Fruit fly (Drosophila melanogaster) whole organism, wandering third instar larva: ENCODE results near the gene CG46459.

Experiments used
- Abd-B ChIP-seq: fragments of >200 bp; optimal IDR thresholded peaks from 2 replicates; lab custom pipeline; 2017; ENCODE audit warnings: missing biosample characterization, missing genetic modification characterization
- CG9705 ChIP-seq: fragments of 200-800 bp; sonication (Bioruptor generic); optimal IDR thresholded peaks from 2 replicates; lab custom pipeline; 2018; ENCODE audit warnings: missing biosample characterization, mild to moderate bottlenecking, missing genetic modification characterization
- CrebA ChIP-seq: fragments of 200-800 bp; sonication (Bioruptor generic); optimal IDR thresholded peaks from 2 replicates; lab custom pipeline; 2016; ENCODE audit warnings: missing biosample characterization, mild to moderate bottlenecking, missing genetic modification characterization, borderline replicate concordance
- Dfd ChIP-seq: fragments of >200 bp; optimal IDR thresholded peaks from 2 replicates; lab custom pipeline; 2017; ENCODE audit warnings: missing biosample characterization, missing genetic modification characterization
- Dif ChIP-seq: fragments of 200-275, 200-300 bp; sonication (Bioruptor generic); optimal IDR thresholded peaks from 2 replicates; lab custom pipeline; 2018; ENCODE audit warnings: missing biosample characterization, missing genetic modification characterization; ENCODE audit not compliant: partially characterized antibody
- HLH106 ChIP-seq: fragments of 200-800 bp; optimal IDR thresholded peaks from 3 replicates; lab custom pipeline; 2019; ENCODE audit warnings: missing biosample characterization, mild to moderate bottlenecking, missing genetic modification characterization, moderate library complexity
- Hnf4 ChIP-seq: fragments of 200-800 bp; sonication (Bioruptor generic); optimal IDR thresholded peaks from 2 replicates; lab custom pipeline; 2016; ENCODE audit warnings: missing biosample characterization, mild to moderate bottlenecking, missing genetic modification characterization
- Hr83 ChIP-seq: fragments of 200-300 bp; sonication (Bioruptor generic); optimal IDR thresholded peaks from 2 replicates; lab custom pipeline; 2016; ENCODE audit warnings: missing biosample characterization, mild to moderate bottlenecking, missing genetic modification characterization, moderate library complexity; ENCODE audit not compliant: poor library complexity, severe bottlenecking
- Jra ChIP-seq: sonication (Bioruptor generic); optimal IDR thresholded peaks from 2 replicates; lab custom pipeline; 2016; ENCODE audit warnings: missing biosample characterization, missing genetic modification characterization
- Mio ChIP-seq: sonication (Bioruptor generic); optimal IDR thresholded peaks from 2 replicates; lab custom pipeline; 2016; ENCODE audit warnings: missing biosample characterization, missing genetic modification characterization
- Myc ChIP-seq: fragments of >200 bp; optimal IDR thresholded peaks from 2 replicates; lab custom pipeline; 2017
- N ChIP-seq: fragments of >200 bp; optimal IDR thresholded peaks from 2 replicates; lab custom pipeline; 2018; ENCODE audit warnings: missing biosample characterization, missing external identifiers, missing genetic modification characterization
- OdsH ChIP-seq: fragments of 200-800 bp; sonication (Bioruptor generic); optimal IDR thresholded peaks from 2 replicates; lab custom pipeline; 2016; ENCODE audit warnings: missing biosample characterization, mild to moderate bottlenecking, missing genetic modification characterization
- Rel ChIP-seq, 2 experiments: fragments of 200-800 bp; sonication (Bioruptor generic) in 1 of 2; optimal IDR thresholded peaks; 2 replicates in 1 of 2; 3 replicates in 1 of 2; lab custom pipeline; 2016 to 2019; ENCODE audit warnings: mild to moderate bottlenecking in 2 of 2, missing biosample characterization in 2 of 2, missing genetic modification characterization in 2 of 2, moderate library complexity in 1 of 2
- Sp1 ChIP-seq: fragments of 200-800 bp; sonication (Bioruptor generic); optimal IDR thresholded peaks from 3 replicates; lab custom pipeline; 2019; ENCODE audit warnings: missing biosample characterization, mild to moderate bottlenecking, missing genetic modification characterization, moderate library complexity
- Vsx2 ChIP-seq: fragments of 200-300, 225-300 bp; sonication (Bioruptor generic); optimal IDR thresholded peaks from 2 replicates; lab custom pipeline; 2018; ENCODE audit warnings: missing biosample characterization, missing genetic modification characterization; ENCODE audit not compliant: partially characterized antibody
- br ChIP-seq: fragments of 200-800 bp; sonication (Bioruptor generic); optimal IDR thresholded peaks from 2 replicates; lab custom pipeline; 2016; ENCODE audit warnings: missing biosample characterization, missing genetic modification characterization
- brk ChIP-seq: fragments of 200-800 bp; sonication (Bioruptor generic); optimal IDR thresholded peaks from 2 replicates; lab custom pipeline; 2016; ENCODE audit warnings: missing biosample characterization, mild to moderate bottlenecking, missing genetic modification characterization
- dl ChIP-seq, 2 experiments: fragments of 175-275, 200-275 bp in 1 of 2; fragments of 200-275 bp in 1 of 2; sonication (Bioruptor generic); optimal IDR thresholded peaks; lab custom pipeline; 2018; ENCODE audit warnings: mild to moderate bottlenecking in 2 of 2, missing biosample characterization in 2 of 2, missing genetic modification characterization in 2 of 2, moderate library complexity in 2 of 2; ENCODE audit not compliant: partially characterized antibody in 2 of 2, insufficient read depth in 1 of 2
- dmrt93B ChIP-seq: fragments of 200-800 bp; sonication (Bioruptor generic); optimal IDR thresholded peaks from 2 replicates; lab custom pipeline; 2018; ENCODE audit warnings: missing biosample characterization, mild to moderate bottlenecking, missing genetic modification characterization
- ey ChIP-seq: fragments of 200-800 bp; sonication (Bioruptor generic); optimal IDR thresholded peaks from 2 replicates; lab custom pipeline; 2016; ENCODE audit warnings: missing biosample characterization, missing genetic modification characterization
- foxo ChIP-seq, 2 experiments: fragments of 200-800 bp; sonication (Bioruptor generic); optimal IDR thresholded peaks; 2 replicates in 1 of 2; 3 replicates in 1 of 2; lab custom pipeline; 2016 to 2017; ENCODE audit warnings: missing biosample characterization in 2 of 2, missing genetic modification characterization in 2 of 2
- fru ChIP-seq: fragments of 200-800 bp; sonication (Bioruptor generic); optimal IDR thresholded peaks from 3 replicates; lab custom pipeline; 2016; ENCODE audit warnings: missing biosample characterization, mild to moderate bottlenecking, missing genetic modification characterization
- h ChIP-seq: fragments of 200-800 bp; sonication (Bioruptor generic); optimal IDR thresholded peaks from 3 replicates; lab custom pipeline; 2016; ENCODE audit warnings: missing biosample characterization, mild to moderate bottlenecking, missing genetic modification characterization
- jim ChIP-seq: fragments of 175-275, 200-325 bp; sonication (Bioruptor generic); optimal IDR thresholded peaks from 2 replicates; lab custom pipeline; 2016; ENCODE audit warnings: missing biosample characterization, mild to moderate bottlenecking, missing genetic modification characterization
- lola ChIP-seq: fragments of >200 bp; optimal IDR thresholded peaks from 2 replicates; lab custom pipeline; 2017; ENCODE audit warnings: missing biosample characterization, missing genetic modification characterization
- pan ChIP-seq: fragments of >200 bp; optimal IDR thresholded peaks from 2 replicates; lab custom pipeline; 2017
- psq ChIP-seq: fragments of 200-800 bp; sonication (Bioruptor generic); optimal IDR thresholded peaks from 3 replicates; lab custom pipeline; 2017; ENCODE audit warnings: missing biosample characterization, mild to moderate bottlenecking, missing genetic modification characterization, moderate library complexity
- rgr ChIP-seq: fragments of 200-800 bp; sonication (Bioruptor generic); optimal IDR thresholded peaks from 3 replicates; lab custom pipeline; 2016; ENCODE audit warnings: missing biosample characterization, mild to moderate bottlenecking, missing genetic modification characterization
- sage ChIP-seq: fragments of 200-800 bp; sonication (Bioruptor generic); optimal IDR thresholded peaks from 2 replicates; lab custom pipeline; 2016; ENCODE audit warnings: missing biosample characterization, mild to moderate bottlenecking, missing genetic modification characterization
- sv ChIP-seq: fragments of 200-800 bp; sonication (Bioruptor generic); optimal IDR thresholded peaks from 3 replicates; lab custom pipeline; 2016; ENCODE audit warnings: missing biosample characterization, missing genetic modification characterization
- usp ChIP-seq: fragments of >200 bp; optimal IDR thresholded peaks from 2 replicates; lab custom pipeline; 2017; ENCODE audit warnings: missing biosample characterization, missing genetic modification characterization
- woc ChIP-seq: sonication (Bioruptor generic); optimal IDR thresholded peaks from 2 replicates; lab custom pipeline; 2016; ENCODE audit warnings: missing biosample characterization, mild to moderate bottlenecking, missing genetic modification characterization

The CG46459 gene

DNA sequence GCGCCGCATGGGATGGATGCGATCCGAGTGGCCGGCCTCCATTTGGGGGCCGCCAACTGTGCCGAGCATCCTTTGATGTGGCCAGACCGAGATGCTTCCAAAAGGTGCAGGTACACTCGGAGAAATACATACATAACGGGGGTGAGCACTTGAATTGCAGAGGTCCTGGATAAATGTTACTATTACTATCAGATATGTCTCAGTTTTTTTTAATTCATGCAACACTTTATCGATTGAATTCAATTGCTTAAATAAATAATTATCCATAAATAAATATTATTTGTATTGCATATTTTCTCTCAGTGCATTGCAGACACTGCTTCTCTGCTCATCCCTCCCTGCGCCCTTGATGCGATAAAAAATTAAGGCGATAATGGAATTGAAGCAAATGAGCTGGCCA lies 35.3 kb upstream of the CG46459 start:
- TF ChIP-seq rgr (peak; percentile 69), sage (GFP tag; lab: Kevin White, UChicago) (peak; percentile 42), CrebA (GFP tag; lab: Kevin White, UChicago) (no peak), foxo (GFP tag; optimal IDR thresholded peaks at IDR 0.05; lab: Kevin White, UChicago) (peak in 1 of 2 experiments; percentile 75), Vsx2 (no peak), dmrt93B (GFP tag; lab: Kevin White, UChicago) (peak; percentile 46), OdsH (GFP tag; lab: Kevin White, UChicago) (peak; percentile 72), pan (no peak), br (peak; percentile 32), HLH106 (tag; lab: Kevin White, UChicago) (peak; percentile 72), Jra (GFP tag; lab: Kevin White, UChicago) (no peak), sv (no peak), CG9705 (GFP tag; lab: Kevin White, UChicago) (peak; percentile 27), Sp1 (GFP tag; lab: Kevin White, UChicago) (peak; percentile 72), fru (GFP tag; lab: Kevin White, UChicago) (peak; percentile 70), N (no peak), Rel (GFP tag; optimal IDR thresholded peaks at IDR 0.05; lab: Kevin White, UChicago) (no peak), Rel (tag; optimal IDR thresholded peaks at IDR 0.05; lab: Kevin White, UChicago) (no peak), Hnf4 (GFP tag; lab: Kevin White, UChicago) (peak; percentile 33), ey (GFP tag; lab: Kevin White, UChicago) (peak; percentile 52), h (peak; percentile 67), woc (peak; percentile 35), psq (GFP tag; lab: Kevin White, UChicago) (peak; percentile 51)

DNA sequence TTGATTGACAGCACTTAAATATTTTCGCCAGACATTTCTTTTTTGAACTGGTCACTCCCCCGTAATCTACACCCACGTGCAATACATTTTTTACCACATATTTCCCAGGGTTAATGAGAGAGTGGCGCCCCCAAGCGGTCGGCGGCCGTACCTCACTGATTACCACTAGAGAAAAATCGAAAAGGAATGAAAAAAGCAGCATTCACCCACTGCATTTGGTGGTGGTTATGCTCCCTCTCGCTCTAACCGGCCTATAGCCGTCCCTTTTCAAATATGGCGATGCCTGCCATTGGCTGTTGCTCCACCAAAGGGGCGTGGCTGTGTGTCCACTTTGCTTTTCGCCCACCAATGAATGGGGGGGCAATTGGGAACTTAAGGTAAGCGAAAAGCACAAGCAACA lies 31.5 kb upstream of the CG46459 start:
- TF ChIP-seq br (peak; percentile 17), dl (GFP tag; optimal IDR thresholded peaks at IDR 0.05; lab: Kevin White, UChicago; ENCODE audit: insufficient read depth in 1 of 2, partially characterized antibody in 2 of 2) (no peak), Vsx2 (peak; percentile 39), foxo (GFP tag; optimal IDR thresholded peaks at IDR 0.05; lab: Kevin White, UChicago) (peak in 1 of 2 experiments; percentile 1), OdsH (GFP tag; lab: Kevin White, UChicago) (peak; percentile 5), ey (GFP tag; lab: Kevin White, UChicago) (no peak), Dif (GFP tag; lab: Kevin White, UChicago) (peak; percentile 20), CrebA (GFP tag; lab: Kevin White, UChicago) (no peak), Rel (GFP tag; optimal IDR thresholded peaks at IDR 0.05; lab: Kevin White, UChicago) (no peak), Rel (tag; optimal IDR thresholded peaks at IDR 0.05; lab: Kevin White, UChicago) (peak; percentile 17), psq (GFP tag; lab: Kevin White, UChicago) (peak; percentile 11)

DNA sequence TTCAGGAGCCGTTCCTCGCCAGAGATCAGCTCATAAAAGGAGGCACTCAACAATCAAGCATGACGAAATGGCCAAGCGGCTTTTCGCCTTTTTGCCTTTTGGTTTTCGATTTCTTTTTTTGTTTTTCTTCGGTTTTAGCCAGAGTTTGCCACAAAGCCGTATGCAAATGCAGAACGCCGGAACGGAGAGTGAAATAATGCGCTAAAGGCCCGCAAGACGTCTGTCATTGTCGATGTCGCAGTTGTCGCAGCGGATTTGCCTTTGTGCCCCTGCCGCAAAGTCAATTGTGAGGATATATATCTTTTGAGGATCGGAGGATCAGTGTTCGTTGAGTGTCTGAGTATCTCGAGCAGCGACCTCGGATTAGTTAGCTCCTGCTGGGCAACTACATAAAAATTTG lies 28.5 kb upstream of the CG46459 start:
- no peak for TF ChIP-seq dl (GFP tag; optimal IDR thresholded peaks at IDR 0.05; lab: Kevin White, UChicago; ENCODE audit: insufficient read depth in 1 of 2, partially characterized antibody in 2 of 2)
- no peak for TF ChIP-seq foxo (GFP tag; optimal IDR thresholded peaks at IDR 0.05; lab: Kevin White, UChicago)
- TF ChIP-seq Dfd (GFP tag; lab: Kevin White, UChicago) = no peak
- no peak for TF ChIP-seq psq (GFP tag; lab: Kevin White, UChicago)
- no peak for TF ChIP-seq Jra (GFP tag; lab: Kevin White, UChicago)
- no peak for TF ChIP-seq brk (GFP tag; lab: Kevin White, UChicago)
- TF ChIP-seq Hr83 (GFP tag; lab: Kevin White, UChicago) = no peak
- TF ChIP-seq Myc = no peak
- no peak for TF ChIP-seq jim (GFP tag; lab: Kevin White, UChicago)
- no peak for TF ChIP-seq N
- TF ChIP-seq lola (GFP tag; lab: Kevin White, UChicago) = no peak
- TF ChIP-seq sage (GFP tag; lab: Kevin White, UChicago) = no peak
- TF ChIP-seq OdsH (GFP tag; lab: Kevin White, UChicago) = no peak
- no peak for TF ChIP-seq Vsx2
- no peak for TF ChIP-seq br

DNA sequence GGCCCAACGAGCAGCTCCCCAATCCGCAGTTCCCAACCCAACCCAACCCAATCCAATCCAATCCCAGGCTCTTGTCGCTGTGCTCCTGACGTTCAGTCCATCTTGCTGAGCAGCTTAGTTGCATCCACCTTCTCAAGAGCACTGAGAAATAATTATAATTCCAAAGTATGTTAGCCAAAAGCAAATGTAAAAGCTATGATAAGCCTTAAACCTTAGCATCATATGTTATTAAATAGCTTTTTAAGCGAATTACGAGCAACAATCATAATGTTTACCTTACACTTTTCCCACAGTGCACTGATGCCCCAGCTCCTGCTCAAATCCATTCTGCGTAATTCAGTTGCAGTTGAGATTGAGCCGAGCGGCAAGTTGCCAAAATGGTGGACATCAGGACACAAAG lies 26.5 kb upstream of the CG46459 start:
- TF ChIP-seq Abd-B (GFP tag; lab: Kevin White, UChicago) (no peak), ey (GFP tag; lab: Kevin White, UChicago) (peak; percentile 44), Mio (GFP tag; lab: Kevin White, UChicago) (no peak), OdsH (GFP tag; lab: Kevin White, UChicago) (peak; percentile 12), Vsx2 (no peak), CrebA (GFP tag; lab: Kevin White, UChicago) (no peak), sage (GFP tag; lab: Kevin White, UChicago) (no peak), fru (GFP tag; lab: Kevin White, UChicago) (peak; percentile 53), Sp1 (GFP tag; lab: Kevin White, UChicago) (peak; percentile 42), br (no peak), usp (no peak), woc (peak; percentile 5), Hr83 (GFP tag; lab: Kevin White, UChicago) (no peak), foxo (GFP tag; optimal IDR thresholded peaks at IDR 0.05; lab: Kevin White, UChicago) (peak in 1 of 2 experiments; percentile 48), Hnf4 (GFP tag; lab: Kevin White, UChicago) (no peak), N (no peak), HLH106 (tag; lab: Kevin White, UChicago) (peak; percentile 65), Myc (no peak), rgr (peak; percentile 41), psq (GFP tag; lab: Kevin White, UChicago) (peak; percentile 4), h (peak; percentile 65)
